Worm (Caenorhabditis elegans): ENCODE measurements around the gene rcat-1.
A peak's percentile ranks its signal among the peaks of the same experiment; 100 is the strongest.

Gene rcat-1

DNA sequence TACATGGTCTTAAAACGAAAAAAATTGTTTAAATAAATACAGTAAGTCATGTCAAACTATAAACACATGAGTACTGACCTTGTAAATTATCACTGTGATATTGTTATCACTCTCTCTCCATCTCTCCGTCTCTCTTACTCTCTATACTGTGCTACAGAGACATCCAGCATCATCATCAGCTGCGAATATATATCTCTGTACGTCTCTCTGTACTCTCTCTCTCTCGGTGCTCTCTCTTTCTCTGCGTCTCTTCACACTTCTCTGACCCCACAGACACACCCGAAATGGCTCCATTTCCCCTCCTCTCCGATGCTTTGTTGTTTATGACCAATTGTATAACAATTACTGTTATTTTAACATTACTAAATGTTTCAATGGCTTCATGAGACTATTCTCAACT lies 44.6 kb downstream of the rcat-1 start (continued):
- TF ChIP-seq repo-1 (tag; optimal IDR thresholded peaks at IDR 0.05), result no peak
- no peak for TF ChIP-seq Y95B8A.8 (GFP tag; IDR thresholded peaks at IDR 0.05)
- TF ChIP-seq aptf-3 (GFP tag; IDR thresholded peaks at IDR 0.05), result no peak
- TF ChIP-seq C06A6.2 (GFP tag; conservative IDR thresholded peaks at IDR 0.05), result no peak
- no peak for TF ChIP-seq mes-4 (tag; optimal IDR thresholded peaks at IDR 0.05)
- TF ChIP-seq cebp-1 (GFP tag; IDR thresholded peaks at IDR 0.05), result no peak
- TF ChIP-seq cebp-1 (tag; optimal IDR thresholded peaks at IDR 0.05), result peak; percentile 46
- no peak for TF ChIP-seq F33H1.4 (GFP tag; IDR thresholded peaks at IDR 0.05)
- TF ChIP-seq F52B5.7 (tag; optimal IDR thresholded peaks at IDR 0.05), result no peak
- no peak for TF ChIP-seq F37B4.10 (GFP tag; IDR thresholded peaks at IDR 0.05)
- no peak for TF ChIP-seq mel-28 (tag; optimal IDR thresholded peaks at IDR 0.05; ENCODE audit: borderline replicate concordance)
- TF ChIP-seq ztf-18 (tag; optimal IDR thresholded peaks at IDR 0.05), result no peak
- 0 out of 2 replicates have a peak, but pooled peaks have one; percentile 26 for TF ChIP-seq ekl-4 (GFP tag; IDR thresholded peaks at IDR 0.05)
- no peak for TF ChIP-seq Y67H2A.10 (GFP tag; conservative IDR thresholded peaks at IDR 0.05)
- no peak for TF ChIP-seq lsy-27 (tag; optimal IDR thresholded peaks at IDR 0.05; ENCODE audit: borderline replicate concordance, insufficient read depth)
- no peak for TF ChIP-seq rec-8 (tag; optimal IDR thresholded peaks at IDR 0.05)
- TF ChIP-seq somi-1 (GFP tag; optimal IDR thresholded peaks at IDR 0.05), result no peak
- TF ChIP-seq chd-7 (tag; optimal IDR thresholded peaks at IDR 0.05), result no peak
- no peak for TF ChIP-seq B0019.2 (GFP tag; conservative IDR thresholded peaks at IDR 0.05)
- TF ChIP-seq ztf-25 (GFP tag; IDR thresholded peaks at IDR 0.05), result no peak
- no peak for TF ChIP-seq sdz-38 (tag; optimal IDR thresholded peaks at IDR 0.05)
- TF ChIP-seq akir-1 (GFP tag; optimal IDR thresholded peaks at IDR 0.05), result no peak
- no peak for TF ChIP-seq nhr-120 (GFP tag; IDR thresholded peaks at IDR 0.05)
- TF ChIP-seq unc-62 (GFP tag; optimal IDR thresholded peaks at IDR 0.05), result no peak
- no peak for TF ChIP-seq T07F8.4 (tag; optimal IDR thresholded peaks at IDR 0.05)
- TF ChIP-seq B0336.3 (GFP tag; IDR thresholded peaks at IDR 0.05), result 0 out of 2 replicates have a peak, but pooled peaks have one; percentile 33
- no peak for TF ChIP-seq nhr-90 (tag; optimal IDR thresholded peaks at IDR 0.05)

DNA sequence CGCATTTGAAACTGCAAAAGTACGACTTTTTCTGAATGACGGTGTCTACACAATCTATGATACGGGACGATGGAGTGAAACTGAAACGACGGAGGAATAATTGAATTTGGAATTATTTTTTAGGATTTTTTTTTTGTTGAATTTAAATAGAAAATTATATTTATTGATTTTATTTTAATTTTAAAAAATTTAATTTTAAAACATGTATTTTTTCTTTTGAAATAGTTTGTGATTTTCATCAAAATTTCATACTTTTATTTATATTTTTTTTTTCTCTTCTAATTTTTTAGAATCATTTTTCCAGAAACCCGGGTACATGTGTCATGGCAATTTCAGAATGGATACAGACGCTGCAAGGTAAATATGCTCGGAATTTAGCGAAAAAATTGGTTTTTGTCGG lies 47.3 kb downstream of the rcat-1 start, which contains the start of gene Y38C1AA.1:
Y38C1AA.1 (plus strand) TSS at position 301 of the 400 bp plus-strand sequence.
- no peak for TF ChIP-seq repo-1 (tag; optimal IDR thresholded peaks at IDR 0.05)
- TF ChIP-seq tlf-1 (GFP tag; optimal IDR thresholded peaks at IDR 0.05), result no peak
- TF ChIP-seq rec-8 (tag; optimal IDR thresholded peaks at IDR 0.05), result no peak

DNA sequence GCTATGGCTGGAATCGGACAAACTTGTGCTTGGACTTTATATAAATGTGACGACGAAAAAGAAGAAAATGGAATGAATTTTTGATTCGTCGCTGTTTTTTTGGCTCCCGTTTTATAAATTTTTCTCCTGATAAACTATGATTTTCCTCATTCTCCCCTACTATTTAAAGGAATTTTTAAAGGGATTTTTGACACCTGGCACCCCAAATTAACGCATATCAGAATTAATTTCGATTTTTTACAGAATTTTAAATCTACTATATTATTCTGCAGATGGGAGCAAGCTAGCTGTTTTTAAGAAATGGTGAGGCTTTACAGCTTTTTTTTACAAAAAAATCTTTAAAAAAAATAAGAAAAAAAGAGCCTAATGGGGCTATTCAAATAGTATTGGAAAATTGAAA lies 50.2 kb downstream of the rcat-1 start, which contains the start of gene coa-1:
coa-1 (plus strand) TSS at position 301 of the 400 bp plus-strand sequence.
- no peak for TF ChIP-seq pha-4 (tag; optimal IDR thresholded peaks at IDR 0.05)
- TF ChIP-seq ZK185.1 (tag; optimal IDR thresholded peaks at IDR 0.05; ENCODE audit: poor library complexity, severe bottlenecking), result no peak
- no peak for TF ChIP-seq akir-1 (GFP tag; optimal IDR thresholded peaks at IDR 0.05)
- TF ChIP-seq Y79H2A.3 (GFP tag; conservative IDR thresholded peaks at IDR 0.05), result no peak
- no peak for TF ChIP-seq ceh-100 (GFP tag; IDR thresholded peaks at IDR 0.05)
- TF ChIP-seq C06A6.2 (GFP tag; conservative IDR thresholded peaks at IDR 0.05), result no peak
- no peak for TF ChIP-seq Y56A3A.18 (GFP tag; IDR thresholded peaks at IDR 0.05)
- TF ChIP-seq bed-1 (GFP tag; IDR thresholded peaks at IDR 0.05), result no peak
- TF ChIP-seq rec-8 (tag; optimal IDR thresholded peaks at IDR 0.05), result no peak
- TF ChIP-seq xnd-1 (tag; optimal IDR thresholded peaks at IDR 0.05), result no peak
- no peak for TF ChIP-seq ets-4 (GFP tag; optimal IDR thresholded peaks at IDR 0.05)
- TF ChIP-seq Y53F4B.3 (GFP tag; IDR thresholded peaks at IDR 0.05), result no peak
- TF ChIP-seq F55B11.4 (tag; optimal IDR thresholded peaks at IDR 0.05; ENCODE audit: borderline replicate concordance, insufficient read depth), result no peak
- TF ChIP-seq ccch-3 (GFP tag; optimal IDR thresholded peaks at IDR 0.05), result no peak
- TF ChIP-seq rpc-1 (optimal IDR thresholded peaks at IDR 0.05), result no peak
- TF ChIP-seq rpc-1 (tag; optimal IDR thresholded peaks at IDR 0.05), result no peak
- TF ChIP-seq fkh-3 (tag; optimal IDR thresholded peaks at IDR 0.05), result no peak
